Fruit fly (Drosophila melanogaster) whole organism, embryonic: ENCODE data around the gene CG5938.
A peak's percentile ranks its signal among the peaks of the same experiment; 100 is the strongest.

Experiments used
- Aef1 ChIP-seq: fragments of 200-800 bp; sonication (Bioruptor generic); IDR thresholded peaks from 3 replicates; pipeline ENCODE4 v1.3.6; 2022; ENCODE audit warnings: missing biosample characterization, missing genetic modification characterization
- Antp ChIP-seq: fragments of 200-800 bp; sonication (Bioruptor generic); optimal IDR thresholded peaks from 3 replicates; lab custom pipeline; 2016; ENCODE audit warnings: missing biosample characterization, missing genetic modification characterization
- BEAF-32 ChIP-seq: fragments of 200-800 bp; sonication (Bioruptor generic); optimal IDR thresholded peaks from 3 replicates; lab custom pipeline; 2017; ENCODE audit warnings: missing biosample characterization, missing genetic modification characterization, mild to moderate bottlenecking, moderate library complexity, missing genetic modification reagents
- CG10267 ChIP-seq: fragments of 200-800 bp; sonication (Bioruptor generic); optimal IDR thresholded peaks from 2 replicates; lab custom pipeline; 2018; ENCODE audit warnings: missing biosample characterization, mild to moderate bottlenecking, missing genetic modification characterization, moderate library complexity
- CG11504 ChIP-seq: fragments of 200-800 bp; sonication (Bioruptor generic); optimal IDR thresholded peaks from 3 replicates; lab custom pipeline; 2019; ENCODE audit warnings: missing biosample characterization, mild to moderate bottlenecking, missing genetic modification characterization, moderate library complexity
- CG12769 ChIP-seq: fragments of 200-800 bp; sonication (Bioruptor generic); optimal IDR thresholded peaks from 2 replicates; lab custom pipeline; 2019; ENCODE audit warnings: missing biosample characterization, mild to moderate bottlenecking, missing genetic modification characterization, moderate library complexity
- CG13624 ChIP-seq: fragments of 200-800 bp; sonication (Bioruptor generic); optimal IDR thresholded peaks from 2 replicates; lab custom pipeline; 2016; ENCODE audit warnings: missing biosample characterization, missing genetic modification characterization
- CG13894 ChIP-seq: fragments of 200-800 bp; sonication (Bioruptor generic); optimal IDR thresholded peaks from 3 replicates; lab custom pipeline; 2018; ENCODE audit warnings: missing biosample characterization, mild to moderate bottlenecking, missing genetic modification characterization, moderate library complexity
- CG14441 ChIP-seq: fragments of 200-800 bp; sonication (Bioruptor generic); IDR thresholded peaks from 2 replicates; pipeline ENCODE4 v1.3.6; 2022; ENCODE audit warnings: missing biosample characterization, missing genetic modification characterization
- CG17186 ChIP-seq: fragments of 200-800 bp; sonication (Bioruptor generic); optimal IDR thresholded peaks from 3 replicates; lab custom pipeline; 2017; ENCODE audit warnings: missing biosample characterization, missing genetic modification reagents, missing genetic modification characterization
- CG17328 ChIP-seq: fragments of 200-800 bp; sonication (Bioruptor generic); IDR thresholded peaks from 2 replicates; pipeline ENCODE4 v1.3.6; 2022; ENCODE audit warnings: missing biosample characterization, missing genetic modification characterization
- CG1832 ChIP-seq: fragments of 200-800 bp; sonication (Bioruptor generic); optimal IDR thresholded peaks from 2 replicates; lab custom pipeline; 2017; ENCODE audit warnings: missing biosample characterization, mild to moderate bottlenecking, missing genetic modification characterization, inconsistent platforms
- CG18599 ChIP-seq: fragments of 200-800 bp; sonication (Bioruptor generic); optimal IDR thresholded peaks from 3 replicates; lab custom pipeline; 2017; ENCODE audit warnings: missing biosample characterization, missing genetic modification characterization, mild to moderate bottlenecking, moderate library complexity, missing genetic modification reagents
- CG2199 ChIP-seq: fragments of 200-800 bp; sonication (Bioruptor generic); IDR thresholded peaks from 3 replicates; pipeline ENCODE4 v1.3.6; 2022; ENCODE audit warnings: missing biosample characterization, missing genetic modification characterization
- CG31365 ChIP-seq: fragments of 200-800 bp; sonication (Bioruptor generic); optimal IDR thresholded peaks from 2 replicates; lab custom pipeline; 2018; ENCODE audit warnings: missing biosample characterization, mild to moderate bottlenecking, missing genetic modification characterization
- CG33213 ChIP-seq: fragments of 200-800 bp; sonication (Bioruptor generic); optimal IDR thresholded peaks from 3 replicates; lab custom pipeline; 2016; ENCODE audit warnings: missing biosample characterization, missing genetic modification characterization
- CG4282 ChIP-seq: fragments of 200-800 bp; sonication (Bioruptor generic); optimal IDR thresholded peaks from 2 replicates; lab custom pipeline; 2016; ENCODE audit warnings: missing biosample characterization, missing genetic modification characterization
- CG4854 ChIP-seq: fragments of 200-800 bp; sonication (Bioruptor generic); optimal IDR thresholded peaks from 2 replicates; lab custom pipeline; 2016; ENCODE audit warnings: missing biosample characterization, missing genetic modification characterization, inconsistent platforms
- CG5180 ChIP-seq: fragments of 200-800 bp; sonication (Bioruptor generic); optimal IDR thresholded peaks from 3 replicates; lab custom pipeline; 2017; ENCODE audit warnings: missing biosample characterization, missing genetic modification characterization, mild to moderate bottlenecking, moderate library complexity, missing genetic modification reagents
- CG7271 ChIP-seq: fragments of 200-800 bp; sonication (Bioruptor generic); optimal IDR thresholded peaks from 2 replicates; lab custom pipeline; 2018; ENCODE audit warnings: missing biosample characterization, mild to moderate bottlenecking, missing genetic modification characterization, moderate library complexity
- CG9727 ChIP-seq: fragments of 200-800 bp; sonication (Bioruptor generic); optimal IDR thresholded peaks from 3 replicates; lab custom pipeline; 2017; ENCODE audit warnings: missing biosample characterization, mild to moderate bottlenecking, missing genetic modification characterization
- Deaf1 ChIP-seq: fragments of 200-800 bp; optimal IDR thresholded peaks from 3 replicates; lab custom pipeline; 2019; ENCODE audit warnings: missing biosample characterization, mild to moderate bottlenecking, missing genetic modification characterization, moderate library complexity
- H2.0 ChIP-seq: fragments of 200-800 bp; sonication (Bioruptor generic); IDR thresholded peaks from 2 replicates; pipeline ENCODE4 v1.3.6; 2022; ENCODE audit warnings: missing biosample characterization, missing genetic modification characterization
- Hand ChIP-seq: fragments of 200-800 bp; sonication (Bioruptor generic); optimal IDR thresholded peaks from 2 replicates; lab custom pipeline; 2017; ENCODE audit warnings: mild to moderate bottlenecking, missing biosample characterization, missing genetic modification reagents, missing genetic modification characterization
- Hr39 ChIP-seq: fragments of >200 bp; optimal IDR thresholded peaks from 2 replicates; lab custom pipeline; 2017
- MBD-R2 ChIP-seq: fragments of 200-800 bp; sonication (Bioruptor generic); IDR thresholded peaks from 2 replicates; pipeline ENCODE4 v1.3.6; 2022; ENCODE audit warnings: missing biosample characterization, missing genetic modification characterization
- NC2α ChIP-seq: fragments of 200-800 bp; sonication (Bioruptor generic); optimal IDR thresholded peaks from 2 replicates; lab custom pipeline; 2016; ENCODE audit warnings: missing biosample characterization, missing genetic modification characterization
- Neu2 ChIP-seq: fragments of 200-800 bp; sonication (Bioruptor generic); optimal IDR thresholded peaks from 3 replicates; lab custom pipeline; 2016; ENCODE audit warnings: missing biosample characterization, missing genetic modification characterization, borderline replicate concordance
- PHDP ChIP-seq: fragments of 200-800 bp; sonication (Bioruptor generic); optimal IDR thresholded peaks from 3 replicates; lab custom pipeline; 2018; ENCODE audit warnings: missing biosample characterization, mild to moderate bottlenecking, missing genetic modification characterization, moderate library complexity
- Poxn ChIP-seq: fragments of 200-800 bp; sonication (Bioruptor generic); IDR thresholded peaks from 2 replicates; pipeline ENCODE4 v1.3.6; 2022; ENCODE audit warnings: missing biosample characterization, missing genetic modification characterization
- Ravus ChIP-seq: fragments of 200-800 bp; sonication (Bioruptor generic); IDR thresholded peaks from 2 replicates; pipeline ENCODE4 v1.3.6; 2022; ENCODE audit warnings: missing biosample characterization, missing genetic modification characterization
- Trl ChIP-seq, 3 experiments: fragments of >200 bp in 2 of 3; fragments of 200-800 bp in 1 of 3; sonication (Bioruptor generic) in 1 of 3; optimal IDR thresholded peaks; 2 replicates in 1 of 3; 3 replicates in 2 of 3; lab custom pipeline; 2016 to 2017; ENCODE audit warnings: missing biosample characterization in 1 of 3, missing genetic modification characterization in 1 of 3
- ab ChIP-seq: fragments of 200-800 bp; sonication (Bioruptor generic); optimal IDR thresholded peaks from 2 replicates; lab custom pipeline; 2016; ENCODE audit warnings: missing biosample characterization, missing genetic modification characterization
- ase ChIP-seq: fragments of 200-800 bp; sonication (Bioruptor generic); IDR thresholded peaks from 3 replicates; pipeline ENCODE4 v1.3.6; 2022; ENCODE audit warnings: missing biosample characterization, missing genetic modification characterization
- ci ChIP-seq: fragments of 200-800 bp; sonication (Bioruptor generic); IDR thresholded peaks from 3 replicates; pipeline ENCODE4 v1.3.6; 2022; ENCODE audit warnings: missing biosample characterization, missing genetic modification characterization
- croc ChIP-seq: fragments of 200-800 bp; sonication (Bioruptor generic); conservative IDR thresholded peaks from 3 replicates; pipeline ENCODE4 v1.3.6; 2022; ENCODE audit warnings: missing biosample characterization, missing genetic modification characterization
- danr ChIP-seq: fragments of 200-800 bp; sonication (Bioruptor generic); IDR thresholded peaks from 2 replicates; pipeline ENCODE4 v1.3.6; 2022; ENCODE audit warnings: missing biosample characterization, missing genetic modification characterization
- gsb ChIP-seq: fragments of 200-800 bp; sonication (Bioruptor generic); IDR thresholded peaks from 2 replicates; pipeline ENCODE4 v1.3.6; 2022; ENCODE audit warnings: missing biosample characterization, missing genetic modification characterization
- gt ChIP-seq: fragments of 200-800 bp; sonication (Bioruptor generic); IDR thresholded peaks from 2 replicates; pipeline ENCODE4 v1.3.6; 2022; ENCODE audit warnings: missing biosample characterization, missing genetic modification characterization
- jigr1 ChIP-seq: fragments of 200-800 bp; sonication (Bioruptor generic); IDR thresholded peaks from 3 replicates; pipeline ENCODE4 v1.3.6; 2022; ENCODE audit warnings: missing biosample characterization, missing genetic modification characterization
- lov ChIP-seq, 2 experiments: fragments of 200-800 bp in 1 of 2; fragments of >200 bp in 1 of 2; sonication (Bioruptor generic) in 1 of 2; IDR thresholded peaks in 1 of 2; optimal IDR thresholded peaks in 1 of 2; 2 replicates in 1 of 2; 3 replicates in 1 of 2; pipeline versions ENCODE4 v1.3.6 to Lab custom; 2017 to 2022; ENCODE audit warnings: missing biosample characterization in 1 of 2, missing genetic modification characterization in 1 of 2
- nmo ChIP-seq: fragments of 200-800 bp; sonication (Bioruptor generic); optimal IDR thresholded peaks from 2 replicates; lab custom pipeline; 2018; ENCODE audit warnings: missing biosample characterization, mild to moderate bottlenecking, missing genetic modification characterization, moderate library complexity
- org-1 ChIP-seq: fragments of 200-800 bp; sonication (Bioruptor generic); optimal IDR thresholded peaks from 2 replicates; lab custom pipeline; 2017; ENCODE audit warnings: missing biosample characterization, missing genetic modification characterization
- rib ChIP-seq: fragments of 200-800 bp; sonication (Bioruptor generic); IDR thresholded peaks from 2 replicates; pipeline ENCODE4 v1.3.6; 2022; ENCODE audit warnings: missing biosample characterization, missing genetic modification characterization
- sna ChIP-seq: fragments of 200-800 bp; sonication (Bioruptor generic); IDR thresholded peaks from 2 replicates; pipeline ENCODE4 v1.3.6; 2022; ENCODE audit warnings: missing biosample characterization, missing genetic modification characterization; ENCODE audit not compliant: partially characterized antibody
- sqz ChIP-seq: fragments of 200-800 bp; sonication (Bioruptor generic); optimal IDR thresholded peaks from 3 replicates; lab custom pipeline; 2018; ENCODE audit warnings: missing biosample characterization, mild to moderate bottlenecking, missing genetic modification characterization
- sug ChIP-seq: fragments of 200-800 bp; optimal IDR thresholded peaks from 2 replicates; lab custom pipeline; 2019; ENCODE audit warnings: missing biosample characterization, mild to moderate bottlenecking, missing genetic modification characterization, moderate library complexity
- trh ChIP-seq: fragments of 200-800 bp; sonication (Bioruptor generic); optimal IDR thresholded peaks from 2 replicates; lab custom pipeline; 2016; ENCODE audit warnings: missing biosample characterization, missing genetic modification characterization

The CG5938 gene

dm6 chr3R:27274533-27275447 lies at the start of gene CG5938 (continued):
- TF ChIP-seq ab (GFP tag; lab: Kevin White, UChicago) (no peak), CG33213 (GFP tag; lab: Kevin White, UChicago) (no peak), croc (GFP tag; lab: Robert Waterston, UW) (no peak), CG9727 (GFP tag; lab: Kevin White, UChicago) (peak; percentile 10), trh (GFP tag; lab: Kevin White, UChicago) (no peak), Deaf1 (tag; lab: Kevin White, UChicago) (peak; percentile 35), jigr1 (GFP tag; lab: Robert Waterston, UW) (no peak), PHDP (tag; lab: Kevin White, UChicago) (peak; percentile 14), CG5180 (GFP tag; lab: Kevin White, UChicago) (no peak), rib (GFP tag; lab: Robert Waterston, UW) (no peak), CG11504 (tag; lab: Kevin White, UChicago) (peak; percentile 50), CG17328 (GFP tag; lab: Robert Waterston, UW) (no peak), org-1 (GFP tag; lab: Kevin White, UChicago) (no peak), CG31365 (tag; lab: Kevin White, UChicago) (no peak), Trl (optimal IDR thresholded peaks at IDR 0.05; lab: Kevin White, UChicago) (no peak), Trl (GFP tag; optimal IDR thresholded peaks at IDR 0.05; lab: Kevin White, UChicago) (no peak), Neu2 (GFP tag; lab: Kevin White, UChicago) (no peak), CG13894 (tag; lab: Kevin White, UChicago) (peak; percentile 13), Hr39 (lab: Kevin White, UChicago) (no peak), CG12769 (no peak), NC2α (GFP tag; lab: Kevin White, UChicago) (no peak), sna (no peak), CG7271 (tag; lab: Kevin White, UChicago) (no peak), ci (0 out of 3 replicates have a peak, but pooled peaks have one; percentile 15), sqz (no peak), Ravus (no peak), CG10267 (tag; lab: Kevin White, UChicago) (peak; percentile 79), lov (optimal IDR thresholded peaks at IDR 0.05; lab: Kevin White, UChicago) (no peak), lov (GFP tag; IDR thresholded peaks at IDR 0.05; lab: Robert Waterston, UW) (no peak), sug (tag; lab: Kevin White, UChicago) (peak; percentile 49), CG18599 (GFP tag; lab: Kevin White, UChicago) (peak; percentile 29), CG4854 (peak; percentile 4), Antp (GFP tag; lab: Kevin White, UChicago) (no peak), Aef1 (GFP tag; lab: Robert Waterston, UW) (peak; percentile 48; the same call in 2 of the 3 replicates), danr (GFP tag; lab: Robert Waterston, UW) (no peak), nmo (GFP tag; lab: Kevin White, UChicago) (peak; percentile 41), BEAF-32 (GFP tag; lab: Kevin White, UChicago) (peak; percentile 25), MBD-R2 (GFP tag; lab: Robert Waterston, UW) (peak; percentile 38; the same call in 1 of the 2 replicates), CG14441 (0 out of 2 replicates have a peak, but pooled peaks have one; percentile 29), gsb (GFP tag; lab: Robert Waterston, UW) (no peak), CG4282 (GFP tag; lab: Kevin White, UChicago) (no peak), Poxn (GFP tag; lab: Robert Waterston, UW) (no peak), CG17186 (GFP tag; lab: Kevin White, UChicago) (no peak), H2.0 (GFP tag; lab: Robert Waterston, UW) (peak; percentile 55), CG1832 (no peak), Hand (GFP tag; lab: Kevin White, UChicago) (no peak), CG13624 (GFP tag; lab: Kevin White, UChicago) (no peak), gt (GFP tag; lab: Robert Waterston, UW) (no peak), CG2199 (GFP tag; lab: Robert Waterston, UW) (0 out of 3 replicates have a peak, but pooled peaks have one; percentile 65), ase (GFP tag; lab: Robert Waterston, UW) (no peak)
